Worm (Caenorhabditis elegans) whole organism, L2 larva: ENCODE results near the gene C09H10.5.

Experiments
- C34F6.9 ChIP-seq: fragments of 150-350 bp; optimal IDR thresholded peaks from 2 replicates; lab custom pipeline; 2014; ENCODE audit warnings: missing biosample characterization, missing genetic modification characterization
- F13H6.1 ChIP-seq: sonication (generic microtip); optimal IDR thresholded peaks from 2 replicates; lab custom pipeline; 2016; ENCODE audit warnings: missing genetic modification characterization, missing compliant biosample characterization
- R02D3.7 ChIP-seq: fragments of 150-350 bp; optimal IDR thresholded peaks from 2 replicates; lab custom pipeline; 2014; ENCODE audit warnings: missing biosample characterization, missing genetic modification characterization
- Y55F3AM.14 ChIP-seq: fragments of 200-800 bp; sonication (Bioruptor generic); optimal IDR thresholded peaks from 2 replicates; lab custom pipeline; 2018; ENCODE audit warnings: mild to moderate bottlenecking, missing genetic modification characterization, missing compliant biosample characterization
- ZK546.5 ChIP-seq: sonication (generic microtip); optimal IDR thresholded peaks from 2 replicates; lab custom pipeline; 2017; ENCODE audit warnings: missing biosample characterization, missing genetic modification characterization
- alr-1 ChIP-seq: fragments of 150-350 bp; optimal IDR thresholded peaks from 2 replicates; lab custom pipeline; 2014; ENCODE audit warnings: missing biosample characterization, missing genetic modification characterization
- aly-2 ChIP-seq: fragments of 150-350 bp; optimal IDR thresholded peaks from 2 replicates; lab custom pipeline; 2014; ENCODE audit warnings: missing biosample characterization, missing genetic modification characterization
- ama-1 ChIP-seq: fragments of 150-350 bp; optimal IDR thresholded peaks from 2 replicates; lab custom pipeline; 2018; ENCODE audit warnings: inconsistent platforms
- blmp-1 ChIP-seq: sonication (generic microtip); optimal IDR thresholded peaks from 2 replicates; lab custom pipeline; 2017; ENCODE audit warnings: missing genetic modification characterization, mild to moderate bottlenecking, missing compliant biosample characterization, antibody characterized with exemption, moderate library complexity; ENCODE audit not compliant: insufficient read depth
- ceh-16 ChIP-seq: fragments of 150-350 bp; optimal IDR thresholded peaks from 2 replicates; lab custom pipeline; 2014; ENCODE audit warnings: missing biosample characterization, missing genetic modification characterization
- ceh-82 ChIP-seq: fragments of 150-350 bp; optimal IDR thresholded peaks from 2 replicates; lab custom pipeline; 2014; ENCODE audit warnings: missing biosample characterization, missing genetic modification characterization
- crh-2 ChIP-seq: sonication (generic microtip); optimal IDR thresholded peaks from 2 replicates; lab custom pipeline; 2017; ENCODE audit warnings: missing biosample characterization, missing genetic modification characterization
- dmd-4 ChIP-seq: sonication (generic microtip); optimal IDR thresholded peaks from 2 replicates; lab custom pipeline; 2017; ENCODE audit warnings: missing biosample characterization, missing genetic modification characterization
- egl-27 ChIP-seq: sonication (generic microtip); optimal IDR thresholded peaks from 3 replicates; lab custom pipeline; 2017; ENCODE audit warnings: missing biosample characterization, missing genetic modification reagents, missing genetic modification characterization
- elt-1 ChIP-seq: fragments of 150-350 bp; optimal IDR thresholded peaks from 2 replicates; lab custom pipeline; 2014; ENCODE audit warnings: missing biosample characterization, missing genetic modification characterization
- elt-3 ChIP-seq: sonication (generic microtip); optimal IDR thresholded peaks from 2 replicates; lab custom pipeline; 2017; ENCODE audit warnings: missing biosample characterization, missing genetic modification characterization
- fos-1 ChIP-seq: fragments of 150-350 bp; optimal IDR thresholded peaks from 2 replicates; lab custom pipeline; 2014; ENCODE audit warnings: missing biosample characterization, missing genetic modification characterization
- lin-13 ChIP-seq: fragments of 150-350 bp; optimal IDR thresholded peaks from 2 replicates; lab custom pipeline; 2014; ENCODE audit warnings: missing biosample characterization, missing genetic modification reagents, missing genetic modification characterization
- lin-39 ChIP-seq: fragments of 150-350 bp; optimal IDR thresholded peaks from 2 replicates; lab custom pipeline; 2014; ENCODE audit warnings: missing biosample characterization, missing genetic modification reagents, missing genetic modification characterization
- lsy-2 ChIP-seq, 2 experiments: fragments of 150-350 bp in 1 of 2; sonication (generic microtip) in 1 of 2; optimal IDR thresholded peaks; 2 replicates each; lab custom pipeline; 2014 to 2017; ENCODE audit warnings: missing biosample characterization in 2 of 2, missing genetic modification characterization in 2 of 2
- mbf-1 ChIP-seq: sonication (generic microtip); optimal IDR thresholded peaks from 2 replicates; lab custom pipeline; 2017; ENCODE audit warnings: missing biosample characterization, missing genetic modification characterization
- mdl-1 ChIP-seq, 2 experiments: fragments of 150-350 bp in 1 of 2; sonication (generic microtip) in 1 of 2; optimal IDR thresholded peaks; 2 replicates each; lab custom pipeline; 2017; ENCODE audit warnings: missing biosample characterization in 2 of 2, missing genetic modification characterization in 2 of 2
- nhr-10 ChIP-seq: sonication (generic microtip); optimal IDR thresholded peaks from 2 replicates; lab custom pipeline; 2017; ENCODE audit warnings: missing biosample characterization, missing genetic modification characterization
- nhr-11 ChIP-seq: fragments of 150-350 bp; optimal IDR thresholded peaks from 2 replicates; lab custom pipeline; 2014; ENCODE audit warnings: missing biosample characterization, missing genetic modification characterization
- nhr-12 ChIP-seq: fragments of 150-350 bp; optimal IDR thresholded peaks from 2 replicates; lab custom pipeline; 2014; ENCODE audit warnings: missing biosample characterization, missing genetic modification characterization
- nhr-129 ChIP-seq: fragments of 150-350 bp; optimal IDR thresholded peaks from 2 replicates; lab custom pipeline; 2014; ENCODE audit warnings: missing biosample characterization, missing genetic modification characterization
- nhr-23 ChIP-seq: fragments of 150-350 bp; optimal IDR thresholded peaks from 2 replicates; lab custom pipeline; 2014; ENCODE audit warnings: missing biosample characterization, missing genetic modification reagents, missing genetic modification characterization
- nhr-237 ChIP-seq: fragments of 150-350 bp; optimal IDR thresholded peaks from 2 replicates; lab custom pipeline; 2014; ENCODE audit warnings: missing biosample characterization, missing genetic modification characterization
- nhr-25 ChIP-seq: fragments of 150-350 bp; sonication (generic microtip); optimal IDR thresholded peaks from 3 replicates; lab custom pipeline; 2014; ENCODE audit warnings: missing biosample characterization, missing genetic modification characterization
- nhr-6 ChIP-seq: fragments of 150-350 bp; optimal IDR thresholded peaks from 2 replicates; lab custom pipeline; 2014; ENCODE audit warnings: missing biosample characterization, missing genetic modification characterization
- nhr-77 ChIP-seq: fragments of 150-350 bp; optimal IDR thresholded peaks from 2 replicates; lab custom pipeline; 2014; ENCODE audit warnings: missing biosample characterization, missing genetic modification characterization
- peb-1 ChIP-seq: fragments of 150-350 bp; optimal IDR thresholded peaks from 2 replicates; lab custom pipeline; 2014; ENCODE audit warnings: missing biosample characterization, missing genetic modification characterization
- sem-4 ChIP-seq: fragments of 150-350 bp; optimal IDR thresholded peaks from 2 replicates; lab custom pipeline; 2014; ENCODE audit warnings: missing biosample characterization, missing genetic modification reagents, missing genetic modification characterization
- skn-1 ChIP-seq: sonication (generic microtip); optimal IDR thresholded peaks from 2 replicates; lab custom pipeline; 2017; ENCODE audit warnings: missing biosample characterization, missing genetic modification characterization
- sma-9 ChIP-seq, 2 experiments: fragments of 150-350 bp in 1 of 2; sonication (generic microtip) in 1 of 2; optimal IDR thresholded peaks; 2 replicates each; lab custom pipeline; 2014 to 2016; ENCODE audit warnings: missing genetic modification characterization in 2 of 2, mild to moderate bottlenecking in 1 of 2, missing biosample characterization in 1 of 2, missing compliant biosample characterization in 1 of 2, missing genetic modification reagents in 1 of 2, moderate library complexity in 1 of 2
- snpc-4 ChIP-seq: fragments of 150-350 bp; optimal IDR thresholded peaks from 2 replicates; lab custom pipeline; 2014; ENCODE audit warnings: missing biosample characterization, missing genetic modification characterization
- unc-39 ChIP-seq: fragments of 150-350 bp; optimal IDR thresholded peaks from 2 replicates; lab custom pipeline; 2014; ENCODE audit warnings: missing biosample characterization, missing genetic modification characterization
- unc-55 ChIP-seq: fragments of 150-350 bp; sonication (generic microtip); optimal IDR thresholded peaks from 3 replicates; lab custom pipeline; 2014; ENCODE audit warnings: missing biosample characterization, missing genetic modification reagents, missing genetic modification characterization
- unc-62 ChIP-seq: fragments of 150-350 bp; optimal IDR thresholded peaks from 2 replicates; lab custom pipeline; 2014; ENCODE audit warnings: missing biosample characterization, missing genetic modification reagents, missing genetic modification characterization
- zag-1 ChIP-seq: fragments of 150-350 bp; optimal IDR thresholded peaks from 2 replicates; lab custom pipeline; 2014; ENCODE audit warnings: missing biosample characterization, missing genetic modification characterization
- ztf-1 ChIP-seq: fragments of 200-800 bp; sonication (Bioruptor generic); conservative IDR thresholded peaks from 2 replicates; pipeline ENCODE4 v1.3.6; 2022; ENCODE audit warnings: missing genetic modification characterization, missing compliant biosample characterization
- ztf-11 ChIP-seq: sonication (generic microtip); optimal IDR thresholded peaks from 2 replicates; lab custom pipeline; 2017; ENCODE audit warnings: missing biosample characterization, missing genetic modification characterization
- ztf-4 ChIP-seq: fragments of 150-350 bp; optimal IDR thresholded peaks from 2 replicates; lab custom pipeline; 2014; ENCODE audit warnings: missing biosample characterization, missing genetic modification characterization

Gene C09H10.5

ce11 chrII:11103657-11104056 lies at the start of gene C09H10.5:
Gene C09H10.5, minus strand, starts transcription at chrII:11103757.
- TF ChIP-seq sma-9 (GFP tag; optimal IDR thresholded peaks at IDR 0.05; lab: Kevin White, UChicago) (no peak), sma-9 (tag; optimal IDR thresholded peaks at IDR 0.05; lab: Kevin White, UChicago) (no peak), aly-2 (no peak), fos-1 (tag; lab: Kevin White, UChicago) (no peak), nhr-12 (tag; lab: Kevin White, UChicago) (no peak), mbf-1 (tag; lab: Kevin White, UChicago) (no peak), ceh-82 (tag; lab: Kevin White, UChicago) (no peak), nhr-129 (tag; lab: Kevin White, UChicago) (no peak), R02D3.7 (no peak), unc-39 (tag; lab: Kevin White, UChicago) (no peak), Y55F3AM.14 (GFP tag; lab: Kevin White, UChicago) (no peak), ama-1 (lab: Kevin White, UChicago) (no peak)

- TF ChIP-seq lin-13 (GFP tag; lab: Kevin White, UChicago) (no peak), aly-2 (no peak), alr-1 (tag; lab: Kevin White, UChicago) (no peak), nhr-12 (tag; lab: Kevin White, UChicago) (no peak), peb-1 (tag; lab: Kevin White, UChicago) (no peak), sma-9 (GFP tag; optimal IDR thresholded peaks at IDR 0.05; lab: Kevin White, UChicago) (peak; percentile 33), sma-9 (tag; optimal IDR thresholded peaks at IDR 0.05; lab: Kevin White, UChicago) (no peak), fos-1 (tag; lab: Kevin White, UChicago) (peak; percentile 55)
- TF ChIP-seq, all 48 proteins: peak for 2
Measured at ce11 chrII:11153080-11153479, 49.5 kb upstream of the C09H10.5 start.

DNA sequence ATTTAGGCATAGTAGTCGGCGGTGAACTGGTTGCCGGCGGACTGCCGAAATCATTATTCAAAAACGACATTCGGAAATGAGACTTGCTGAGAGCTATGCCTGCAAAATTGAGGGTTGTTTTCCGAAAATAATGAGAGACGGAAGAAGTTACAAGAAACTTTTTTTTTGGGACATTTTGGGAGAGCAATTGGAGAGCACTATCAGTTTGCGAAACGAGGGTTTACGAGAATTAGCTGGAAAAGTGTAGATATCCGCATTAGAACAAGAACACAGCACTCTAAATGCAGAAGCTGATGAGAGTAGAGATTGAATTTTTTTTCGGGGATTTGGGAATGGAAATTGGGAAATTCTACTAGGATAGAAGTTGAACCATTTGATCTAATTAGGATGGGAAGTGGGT lies 48.9 kb upstream of the C09H10.5 start, which contains the start of gene pqm-1:
Gene pqm-1, minus strand, starts transcription at position 101 of the 400 bp plus-strand sequence.
- TF ChIP-seq ceh-82 (tag; lab: Kevin White, UChicago) (no peak), fos-1 (tag; lab: Kevin White, UChicago) (no peak), ztf-4 (tag; lab: Kevin White, UChicago) (no peak), unc-62 (GFP tag; lab: Kevin White, UChicago) (no peak), nhr-12 (tag; lab: Kevin White, UChicago) (no peak)
- TF ChIP-seq, all 48 proteins: peak for 0

- TF ChIP-seq unc-55 (GFP tag; lab: Kevin White, UChicago) (no peak), alr-1 (tag; lab: Kevin White, UChicago) (no peak), nhr-25 (tag; lab: Kevin White, UChicago) (no peak), ZK546.5 (tag; lab: Kevin White, UChicago) (no peak), fos-1 (tag; lab: Kevin White, UChicago) (peak; percentile 56), mdl-1 (tag; optimal IDR thresholded peaks at IDR 0.05; lab: Kevin White, UChicago) (no peak), sem-4 (no peak), ama-1 (lab: Kevin White, UChicago) (peak; percentile 0), crh-2 (peak; percentile 62), ceh-16 (no peak), sma-9 (GFP tag; optimal IDR thresholded peaks at IDR 0.05; lab: Kevin White, UChicago) (peak; percentile 63), sma-9 (tag; optimal IDR thresholded peaks at IDR 0.05; lab: Kevin White, UChicago) (no peak), ceh-82 (tag; lab: Kevin White, UChicago) (no peak), elt-1 (no peak), nhr-11 (tag; lab: Kevin White, UChicago) (no peak), nhr-23 (tag; lab: Kevin White, UChicago) (no peak), ztf-4 (tag; lab: Kevin White, UChicago) (no peak), lin-39 (tag; lab: Kevin White, UChicago) (no peak), mbf-1 (tag; lab: Kevin White, UChicago) (no peak), nhr-129 (tag; lab: Kevin White, UChicago) (no peak), zag-1 (tag; lab: Kevin White, UChicago) (no peak), nhr-6 (no peak), C34F6.9 (tag; lab: Kevin White, UChicago) (no peak), F13H6.1 (tag; lab: Kevin White, UChicago) (peak; percentile 69), R02D3.7 (no peak), lin-13 (GFP tag; lab: Kevin White, UChicago) (no peak), ztf-11 (tag; lab: Kevin White, UChicago) (no peak), unc-62 (GFP tag; lab: Kevin White, UChicago) (no peak), snpc-4 (no peak), blmp-1 (tag; lab: Kevin White, UChicago) (no peak), lsy-2 (tag; optimal IDR thresholded peaks at IDR 0.05; lab: Kevin White, UChicago) (peak in 1 of 2 experiments; percentile 2), unc-39 (tag; lab: Kevin White, UChicago) (no peak), egl-27 (tag; lab: Kevin White, UChicago) (no peak), Y55F3AM.14 (GFP tag; lab: Kevin White, UChicago) (no peak), skn-1 (no peak), nhr-237 (no peak), aly-2 (no peak), elt-3 (tag; lab: Kevin White, UChicago) (no peak), ztf-1 (GFP tag; lab: Robert Waterston, UW) (no peak), nhr-77 (tag; lab: Kevin White, UChicago) (no peak), dmd-4 (no peak), peb-1 (tag; lab: Kevin White, UChicago) (no peak), nhr-10 (tag; lab: Kevin White, UChicago) (no peak)
Measured at ce11 chrII:11150976-11151375, 47.4 kb upstream of the C09H10.5 start.
